Fruit fly (Drosophila melanogaster): ENCODE results near the gene CG33298.
A peak's percentile ranks its signal among the peaks of the same experiment; 100 is the strongest.

Gene CG33298

DNA sequence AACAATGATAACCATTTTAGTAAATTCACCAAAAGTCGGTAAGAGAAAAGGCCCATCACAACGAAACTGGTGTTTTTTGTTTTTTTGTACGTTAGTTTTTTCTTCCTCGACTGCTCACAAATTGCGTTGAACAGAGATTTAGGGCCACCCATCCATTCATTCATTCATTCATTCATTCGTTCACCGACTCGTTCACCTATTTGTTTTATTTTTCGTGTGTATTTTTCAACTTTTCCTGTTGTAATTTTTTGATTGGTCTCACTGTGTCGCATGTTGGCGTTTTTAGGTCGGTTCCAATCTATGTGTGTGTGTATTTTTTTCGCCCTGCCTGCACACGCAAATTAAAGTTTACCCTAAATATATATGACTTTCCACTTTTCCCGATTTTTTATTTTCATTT, 29.6 kb downstream of the CG33298 start:
- TF ChIP-seq Sp1 (GFP tag; optimal IDR thresholded peaks at IDR 0.05), result no peak
- no peak for TF ChIP-seq dmrt93B (GFP tag; optimal IDR thresholded peaks at IDR 0.05)
- no peak for TF ChIP-seq usp (GFP tag; optimal IDR thresholded peaks at IDR 0.05)
- no peak for TF ChIP-seq pan (optimal IDR thresholded peaks at IDR 0.05)

DNA sequence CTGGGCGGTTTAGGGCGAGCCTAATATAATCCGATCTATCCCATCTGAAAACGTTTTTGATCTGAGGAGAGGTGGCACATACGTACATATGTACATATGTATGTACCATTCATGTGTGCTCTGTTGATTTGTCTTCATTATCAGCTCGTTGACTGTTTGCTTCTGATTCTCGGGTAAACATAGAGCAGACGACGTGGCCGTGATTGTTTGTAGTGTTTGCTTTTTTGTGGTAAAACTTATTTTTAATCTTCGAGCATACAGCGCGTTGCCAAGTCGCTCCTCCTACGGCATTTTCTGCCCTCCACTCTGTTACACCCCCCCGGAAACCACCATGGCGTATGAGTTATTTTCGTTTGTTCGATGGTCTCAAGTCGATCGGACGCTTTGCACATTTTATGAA, 30.4 kb downstream of the CG33298 start:
- TF ChIP-seq brk (GFP tag; optimal IDR thresholded peaks at IDR 0.05) (no peak), Sp1 (GFP tag; optimal IDR thresholded peaks at IDR 0.05) (no peak), sv (GFP tag; optimal IDR thresholded peaks at IDR 0.05) (peak; percentile 74), h (GFP tag; optimal IDR thresholded peaks at IDR 0.05) (no peak), CG32264 (GFP tag; optimal IDR thresholded peaks at IDR 0.05) (no peak), N (GFP tag; optimal IDR thresholded peaks at IDR 0.05) (no peak), Hnf4 (GFP tag; optimal IDR thresholded peaks at IDR 0.05) (no peak), Myc (optimal IDR thresholded peaks at IDR 0.05) (no peak), Mio (GFP tag; optimal IDR thresholded peaks at IDR 0.05) (no peak), OdsH (GFP tag; optimal IDR thresholded peaks at IDR 0.05) (peak; percentile 13), Abd-B (GFP tag; optimal IDR thresholded peaks at IDR 0.05) (no peak), usp (GFP tag; optimal IDR thresholded peaks at IDR 0.05) (no peak), Dif (GFP tag; optimal IDR thresholded peaks at IDR 0.05; ENCODE audit: partially characterized antibody) (no peak), pan (optimal IDR thresholded peaks at IDR 0.05) (no peak), jim (GFP tag; optimal IDR thresholded peaks at IDR 0.05) (no peak), Dfd (GFP tag; optimal IDR thresholded peaks at IDR 0.05) (no peak), fru (GFP tag; optimal IDR thresholded peaks at IDR 0.05) (no peak), psq (GFP tag; optimal IDR thresholded peaks at IDR 0.05) (no peak), br (GFP tag; optimal IDR thresholded peaks at IDR 0.05) (no peak), Jra (GFP tag; optimal IDR thresholded peaks at IDR 0.05) (no peak), Rel (GFP tag; optimal IDR thresholded peaks at IDR 0.05) (no peak), Rel (tag; optimal IDR thresholded peaks at IDR 0.05) (no peak), rgr (GFP tag; optimal IDR thresholded peaks at IDR 0.05) (peak; percentile 15)

DNA sequence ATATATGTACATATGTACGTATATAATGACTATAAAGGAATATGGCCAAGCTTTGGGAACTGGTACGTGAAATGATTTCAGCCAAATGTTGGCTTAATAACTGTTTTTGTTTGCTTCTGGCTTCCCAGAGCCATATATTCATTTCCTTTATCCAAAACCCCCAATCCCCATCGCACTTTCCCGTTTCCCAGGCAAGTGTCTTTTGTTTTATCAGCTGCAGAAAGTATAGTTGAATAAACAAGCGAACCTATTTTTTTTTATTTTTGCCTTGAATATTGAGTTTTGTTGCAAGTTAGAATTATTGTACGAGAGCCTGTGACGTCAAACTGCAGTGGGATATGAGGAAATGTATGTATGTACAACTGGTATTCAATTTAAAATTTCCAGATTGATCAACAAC, 31.2 kb downstream of the CG33298 start:
- TF ChIP-seq OdsH (GFP tag; optimal IDR thresholded peaks at IDR 0.05) (peak; percentile 43), rgr (GFP tag; optimal IDR thresholded peaks at IDR 0.05) (peak; percentile 65), h (GFP tag; optimal IDR thresholded peaks at IDR 0.05) (peak; percentile 21), Hr83 (GFP tag; optimal IDR thresholded peaks at IDR 0.05; ENCODE audit: poor library complexity, severe bottlenecking) (peak; percentile 76), foxo (GFP tag; optimal IDR thresholded peaks at IDR 0.05) (peak in 1 of 2 experiments; percentile 28), lola (GFP tag; optimal IDR thresholded peaks at IDR 0.05) (no peak), sage (GFP tag; optimal IDR thresholded peaks at IDR 0.05) (no peak), brk (GFP tag; optimal IDR thresholded peaks at IDR 0.05) (peak; percentile 19)

DNA sequence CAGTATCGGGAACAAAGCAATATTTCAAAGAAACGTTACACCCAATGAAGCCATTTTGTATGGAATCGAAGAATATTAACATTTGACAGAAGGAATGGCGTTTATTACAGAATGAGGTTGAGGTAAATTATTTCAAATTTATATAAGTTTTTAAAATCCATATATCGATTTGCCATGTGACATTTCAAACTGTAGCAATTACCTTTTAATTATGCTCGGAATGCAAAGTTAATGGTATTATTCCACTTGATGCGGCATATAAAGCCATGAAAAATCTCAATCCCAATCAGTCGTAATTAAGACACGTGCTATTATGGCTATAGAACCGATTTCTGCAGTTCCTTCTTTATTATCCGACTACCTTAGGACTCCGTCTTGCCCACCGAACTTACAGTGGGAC, 32.9 kb downstream of the CG33298 start, which contains the start of gene CG31883:
CG31883 (plus strand) TSS at position 301 of the 400 bp plus-strand sequence.
- TF ChIP-seq CG32264 (GFP tag; optimal IDR thresholded peaks at IDR 0.05) (no peak), ey (GFP tag; optimal IDR thresholded peaks at IDR 0.05) (no peak), Hnf4 (GFP tag; optimal IDR thresholded peaks at IDR 0.05) (no peak), dmrt93B (GFP tag; optimal IDR thresholded peaks at IDR 0.05) (no peak), Dfd (GFP tag; optimal IDR thresholded peaks at IDR 0.05) (no peak), tai (GFP tag; optimal IDR thresholded peaks at IDR 0.05) (no peak), rgr (GFP tag; optimal IDR thresholded peaks at IDR 0.05) (no peak), jim (GFP tag; optimal IDR thresholded peaks at IDR 0.05) (no peak), psq (GFP tag; optimal IDR thresholded peaks at IDR 0.05) (no peak), usp (GFP tag; optimal IDR thresholded peaks at IDR 0.05) (no peak), CG9705 (GFP tag; optimal IDR thresholded peaks at IDR 0.05) (no peak)

DNA sequence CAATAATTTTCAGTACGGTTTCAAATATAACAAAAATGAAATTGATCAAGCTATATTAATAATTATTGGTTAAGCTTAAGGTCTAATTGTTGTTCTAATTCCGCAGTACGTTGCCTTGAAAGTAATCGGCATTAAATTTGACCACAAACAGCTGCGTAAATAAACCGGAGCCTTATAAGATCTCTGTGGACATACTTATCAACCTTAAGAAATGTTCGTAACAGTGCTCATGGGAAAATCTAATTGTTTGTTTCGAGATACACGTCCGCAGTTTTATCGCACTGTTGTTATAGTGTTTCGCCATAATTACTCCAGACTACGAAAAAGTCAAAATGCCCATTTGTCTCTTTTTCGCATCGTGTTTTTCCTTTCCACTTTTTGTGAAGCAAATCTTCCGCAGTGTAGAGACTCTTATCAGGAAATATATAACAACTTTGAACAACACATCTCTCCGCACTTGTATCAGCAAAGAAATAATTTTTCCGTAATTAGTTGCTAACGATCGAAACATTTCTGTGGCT, 34.6 kb downstream of the CG33298 start:
- no peak for TF ChIP-seq h (GFP tag; optimal IDR thresholded peaks at IDR 0.05)
- TF ChIP-seq psq (GFP tag; optimal IDR thresholded peaks at IDR 0.05), result no peak

DNA sequence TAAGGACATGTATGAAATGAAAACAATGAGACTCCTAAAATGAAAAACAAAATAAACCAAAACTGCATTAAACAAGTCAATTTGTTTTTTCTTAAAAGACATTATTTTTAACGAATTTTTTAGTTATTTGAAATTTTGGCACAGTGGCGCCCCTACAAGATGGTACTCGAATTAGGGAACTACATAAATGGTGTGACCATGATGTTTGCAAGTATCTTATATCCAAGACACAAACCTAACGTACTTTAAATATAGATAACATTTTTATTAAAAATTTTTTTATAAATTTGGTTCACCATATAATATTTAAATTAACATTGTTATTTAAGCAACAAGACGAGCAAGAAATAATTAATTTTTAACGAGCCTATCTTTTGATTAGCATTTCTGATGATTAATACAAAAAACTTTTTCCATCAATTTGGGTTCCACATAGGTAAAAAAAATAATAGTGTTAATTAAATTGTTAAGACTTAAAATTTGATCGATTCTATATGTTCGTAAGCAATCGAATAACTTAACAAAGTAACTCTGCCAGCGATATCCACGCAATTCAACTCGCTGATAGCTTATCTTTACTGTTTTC, 44.8 kb downstream of the CG33298 start, which contains the start of gene CG17855:
CG17855 (plus strand) TSS at position 536 of the 586 bp plus-strand sequence.
- TF ChIP-seq fru (GFP tag; optimal IDR thresholded peaks at IDR 0.05), result peak; percentile 36
- no peak for TF ChIP-seq dmrt93B (GFP tag; optimal IDR thresholded peaks at IDR 0.05)
- TF ChIP-seq foxo (GFP tag; optimal IDR thresholded peaks at IDR 0.05), result no peak
